Fruit fly (Drosophila melanogaster) whole organism, pupa: ENCODE data around the gene Mzt1.

Source experiments
- CG17806 ChIP-seq: fragments of 200-800 bp; sonication (Bioruptor generic); optimal IDR thresholded peaks from 2 replicates; lab custom pipeline; 2018; ENCODE audit warnings: missing biosample characterization, mild to moderate bottlenecking, missing genetic modification characterization, moderate library complexity
- CG4496 ChIP-seq: fragments of 200-800 bp; sonication (Bioruptor generic); IDR thresholded peaks from 3 replicates; pipeline ENCODE4 v1.3.6; 2022; ENCODE audit warnings: missing biosample characterization, missing genetic modification characterization

DNA sequence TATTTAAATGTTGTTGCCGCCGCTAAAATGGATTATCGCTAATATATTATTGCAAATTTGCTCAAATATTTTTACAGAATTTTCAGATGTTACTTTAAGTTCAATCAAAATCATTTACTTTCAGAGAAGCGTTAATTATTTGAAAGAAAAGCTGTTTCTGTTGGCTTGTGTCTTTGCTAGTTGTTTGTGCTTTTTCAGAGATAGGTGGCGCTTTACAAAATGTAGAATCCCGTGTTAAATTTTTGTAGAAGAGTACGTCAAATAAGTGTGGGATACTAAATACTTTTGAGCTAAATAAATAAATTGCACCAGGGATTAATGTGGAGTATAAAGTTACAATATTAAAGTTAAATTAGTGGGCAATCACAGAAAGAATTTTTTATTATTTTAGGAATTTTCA is 20.2 kb downstream of the Mzt1 start:
- no peak for TF ChIP-seq CG4496
- TF ChIP-seq CG17806 (tag; lab: Kevin White, UChicago), result no peak
